Worm (Caenorhabditis elegans) whole organism, young adult: Measurements from ENCODE around the gene F56A11.6.

ENCODE experiments used
- F37B4.10 ChIP-seq: fragments of 200-800 bp; sonication (Bioruptor generic); IDR thresholded peaks from 2 replicates; pipeline ENCODE4 v1.3.6; 2022; ENCODE audit warnings: missing genetic modification characterization, missing compliant biosample characterization
- Y53G8AR.9 ChIP-seq: fragments of 200-800 bp; sonication (Bioruptor generic); conservative IDR thresholded peaks from 2 replicates; pipeline ENCODE4 v1.3.6; 2022; ENCODE audit warnings: missing genetic modification reagents, missing genetic modification characterization, missing compliant biosample characterization
- hmg-1.2 ChIP-seq: fragments of 200-800 bp; sonication (Bioruptor generic); IDR thresholded peaks from 2 replicates; pipeline ENCODE4 v1.3.6; 2022; ENCODE audit warnings: missing genetic modification reagents, missing genetic modification characterization, missing compliant biosample characterization
- unc-62 ChIP-seq: fragments of 150-350 bp; optimal IDR thresholded peaks from 2 replicates; lab custom pipeline; 2014; ENCODE audit warnings: missing biosample characterization, missing genetic modification reagents, missing genetic modification characterization
- ztf-28 ChIP-seq: fragments of 200-800 bp; sonication (Bioruptor generic); IDR thresholded peaks from 2 replicates; pipeline ENCODE4 v1.3.6; 2022; ENCODE audit warnings: missing genetic modification reagents, missing genetic modification characterization, missing compliant biosample characterization

DNA sequence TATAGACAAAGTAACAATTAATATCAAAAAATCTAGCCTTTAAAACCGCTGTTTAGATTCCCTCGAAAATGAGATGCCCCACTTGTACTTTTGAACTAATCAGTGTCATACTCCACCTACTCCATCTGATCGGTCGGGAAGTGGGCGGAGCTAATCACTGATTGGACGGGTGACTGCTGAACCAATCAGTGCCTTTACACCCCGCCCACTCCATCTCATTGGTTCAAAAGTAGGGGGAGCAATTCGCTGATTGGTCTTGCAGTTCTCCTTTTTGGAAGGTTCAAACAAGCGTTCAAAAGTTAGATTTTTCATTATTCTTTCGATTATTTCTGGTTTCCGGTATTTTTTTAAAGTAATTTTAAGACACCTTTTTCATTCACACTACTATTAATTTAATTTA lies 31.1 kb upstream of the F56A11.6 start:
- TF ChIP-seq unc-62 (GFP tag; lab: Kevin White, UChicago) (no peak), F37B4.10 (no peak), ztf-28 (no peak), hmg-1.2 (no peak), Y53G8AR.9 (no peak)
